Fruit fly (Drosophila melanogaster) whole organism, embryonic: ENCODE results near the gene Est-P.

ENCODE experiments used
- Adf1 ChIP-seq: fragments of 200-800 bp; sonication (Bioruptor generic); IDR thresholded peaks from 2 replicates; pipeline ENCODE4 v1.3.6; 2022; ENCODE audit warnings: missing biosample characterization, missing genetic modification characterization
- Atf6 ChIP-seq: fragments of 200-800 bp; sonication (Bioruptor generic); IDR thresholded peaks from 2 replicates; pipeline ENCODE4 v1.3.6; 2022; ENCODE audit warnings: missing biosample characterization, missing genetic modification characterization
- CG10147 ChIP-seq: fragments of 200-800 bp; sonication (Bioruptor generic); optimal IDR thresholded peaks from 2 replicates; lab custom pipeline; 2019; ENCODE audit warnings: missing biosample characterization, mild to moderate bottlenecking, missing genetic modification characterization, moderate library complexity
- CG10462 ChIP-seq: fragments of 200-800 bp; sonication (Bioruptor generic); optimal IDR thresholded peaks from 2 replicates; lab custom pipeline; 2016; ENCODE audit warnings: missing biosample characterization, missing genetic modification characterization
- CG12219 ChIP-seq: fragments of 200-800 bp; sonication (Bioruptor generic); optimal IDR thresholded peaks from 3 replicates; lab custom pipeline; 2018; ENCODE audit warnings: missing biosample characterization, mild to moderate bottlenecking, missing genetic modification characterization
- CG14441 ChIP-seq: fragments of 200-800 bp; sonication (Bioruptor generic); IDR thresholded peaks from 2 replicates; pipeline ENCODE4 v1.3.6; 2022; ENCODE audit warnings: missing biosample characterization, missing genetic modification characterization
- CG1603 ChIP-seq: fragments of 200-800 bp; sonication (Bioruptor generic); optimal IDR thresholded peaks from 2 replicates; lab custom pipeline; 2019; ENCODE audit warnings: missing biosample characterization, mild to moderate bottlenecking, missing genetic modification characterization, moderate library complexity
- CG16815 ChIP-seq: fragments of 200-800 bp; sonication (Bioruptor generic); optimal IDR thresholded peaks from 3 replicates; lab custom pipeline; 2017; ENCODE audit warnings: missing biosample characterization, mild to moderate bottlenecking, missing genetic modification characterization
- CG17186 ChIP-seq: fragments of 200-800 bp; sonication (Bioruptor generic); optimal IDR thresholded peaks from 3 replicates; lab custom pipeline; 2017; ENCODE audit warnings: missing biosample characterization, missing genetic modification reagents, missing genetic modification characterization
- CG17385 ChIP-seq: fragments of 200-800 bp; sonication (Bioruptor generic); optimal IDR thresholded peaks from 3 replicates; lab custom pipeline; 2018; ENCODE audit warnings: missing biosample characterization, mild to moderate bottlenecking, missing genetic modification characterization
- CG2120 ChIP-seq: fragments of 200-800 bp; sonication (Bioruptor generic); optimal IDR thresholded peaks from 3 replicates; lab custom pipeline; 2016; ENCODE audit warnings: missing biosample characterization, missing genetic modification characterization
- CG2129 ChIP-seq: fragments of 200-800 bp; sonication (Bioruptor generic); IDR thresholded peaks from 2 replicates; pipeline ENCODE4 v1.3.6; 2022; ENCODE audit warnings: missing biosample characterization, missing genetic modification characterization; ENCODE audit not compliant: partially characterized antibody
- CG42726 ChIP-seq: fragments of 200-800 bp; sonication (Bioruptor generic); IDR thresholded peaks from 2 replicates; pipeline ENCODE4 v1.3.6; 2022; ENCODE audit warnings: missing biosample characterization, missing genetic modification characterization; ENCODE audit not compliant: partially characterized antibody
- CG7372 ChIP-seq: fragments of 200-800 bp; sonication (Bioruptor generic); IDR thresholded peaks from 2 replicates; pipeline ENCODE4 v1.3.6; 2022; ENCODE audit warnings: missing biosample characterization, missing genetic modification characterization
- CG7786 ChIP-seq: fragments of 200-800 bp; sonication (Bioruptor generic); optimal IDR thresholded peaks from 2 replicates; lab custom pipeline; 2016; ENCODE audit warnings: missing biosample characterization, missing genetic modification characterization
- CG8388 ChIP-seq: fragments of 200-800 bp; sonication (Bioruptor generic); optimal IDR thresholded peaks from 2 replicates; lab custom pipeline; 2019; ENCODE audit warnings: missing biosample characterization, mild to moderate bottlenecking, missing genetic modification characterization, moderate library complexity
- Deaf1 ChIP-seq: fragments of 200-800 bp; optimal IDR thresholded peaks from 3 replicates; lab custom pipeline; 2019; ENCODE audit warnings: missing biosample characterization, mild to moderate bottlenecking, missing genetic modification characterization, moderate library complexity
- ERR ChIP-seq: fragments of 200-800 bp; sonication (Bioruptor generic); optimal IDR thresholded peaks from 2 replicates; lab custom pipeline; 2016; ENCODE audit warnings: missing biosample characterization, missing genetic modification characterization
- Ets65A ChIP-seq: fragments of 200-800 bp; sonication (Bioruptor generic); peaks from one replicate; lab custom pipeline; 2016; ENCODE audit warnings: missing biosample characterization, missing genetic modification characterization
- Gug ChIP-seq: fragments of 200-800 bp; sonication (Bioruptor generic); IDR thresholded peaks from 4 replicates; pipeline ENCODE4 v1.3.6; 2022; ENCODE audit warnings: missing biosample characterization, missing genetic modification characterization
- HLH3B ChIP-seq: fragments of 200-800 bp; sonication (Bioruptor generic); IDR thresholded peaks from 2 replicates; pipeline ENCODE4 v1.3.6; 2022; ENCODE audit warnings: missing biosample characterization, missing genetic modification characterization
- Hand ChIP-seq: fragments of 200-800 bp; sonication (Bioruptor generic); optimal IDR thresholded peaks from 2 replicates; lab custom pipeline; 2017; ENCODE audit warnings: mild to moderate bottlenecking, missing biosample characterization, missing genetic modification reagents, missing genetic modification characterization
- Med ChIP-seq: fragments of 200-800 bp; sonication (Bioruptor generic); peaks from one replicate; lab custom pipeline; 2016; ENCODE audit warnings: missing biosample characterization, missing genetic modification characterization, mild to moderate bottlenecking, inconsistent platforms, moderate library complexity
- NFAT ChIP-seq: fragments of 200-800 bp; sonication (Bioruptor generic); IDR thresholded peaks from 2 replicates; pipeline ENCODE4 v1.3.6; 2022; ENCODE audit warnings: missing biosample characterization, missing genetic modification characterization
- Oli ChIP-seq: fragments of 200-800 bp; sonication (Bioruptor generic); optimal IDR thresholded peaks from 2 replicates; lab custom pipeline; 2018; ENCODE audit warnings: missing biosample characterization, mild to moderate bottlenecking, missing genetic modification characterization, moderate library complexity
- Rx ChIP-seq: fragments of 200-800 bp; sonication (Bioruptor generic); IDR thresholded peaks from 2 replicates; pipeline ENCODE4 v1.3.6; 2022; ENCODE audit warnings: missing biosample characterization, missing genetic modification characterization
- Sox102F ChIP-seq: fragments of 200-800 bp; sonication (Bioruptor generic); optimal IDR thresholded peaks from 2 replicates; lab custom pipeline; 2018; ENCODE audit warnings: missing biosample characterization, mild to moderate bottlenecking, missing genetic modification characterization, moderate library complexity
- Taf1 ChIP-seq: fragments of 200-800 bp; sonication (Bioruptor generic); IDR thresholded peaks from 2 replicates; pipeline ENCODE4 v1.3.6; 2022; ENCODE audit warnings: missing biosample characterization, missing genetic modification characterization
- Tbp ChIP-seq: fragments of >200 bp; optimal IDR thresholded peaks from 2 replicates; lab custom pipeline; 2018; ENCODE audit warnings: missing biosample characterization, missing genetic modification characterization
- Trl ChIP-seq, 3 experiments: fragments of >200 bp in 2 of 3; fragments of 200-800 bp in 1 of 3; sonication (Bioruptor generic) in 1 of 3; optimal IDR thresholded peaks; 2 replicates in 1 of 3; 3 replicates in 2 of 3; lab custom pipeline; 2016 to 2017; ENCODE audit warnings: missing biosample characterization in 1 of 3, missing genetic modification characterization in 1 of 3
- Xbp1 ChIP-seq: fragments of 200-800 bp; sonication (Bioruptor generic); optimal IDR thresholded peaks from 3 replicates; lab custom pipeline; 2016; ENCODE audit warnings: missing biosample characterization, mild to moderate bottlenecking, missing genetic modification characterization
- br ChIP-seq: fragments of >200 bp; optimal IDR thresholded peaks from 2 replicates; lab custom pipeline; 2017
- caup ChIP-seq: fragments of 200-800 bp; sonication (Bioruptor generic); optimal IDR thresholded peaks from 3 replicates; lab custom pipeline; 2017; ENCODE audit warnings: missing biosample characterization, mild to moderate bottlenecking, missing genetic modification characterization, moderate library complexity; ENCODE audit not compliant: severe bottlenecking
- chm ChIP-seq: fragments of 200-800 bp; sonication (Bioruptor generic); IDR thresholded peaks from 2 replicates; pipeline ENCODE4 v1.3.6; 2022; ENCODE audit warnings: missing biosample characterization, missing genetic modification characterization
- ci ChIP-seq: fragments of 200-800 bp; sonication (Bioruptor generic); IDR thresholded peaks from 3 replicates; pipeline ENCODE4 v1.3.6; 2022; ENCODE audit warnings: missing biosample characterization, missing genetic modification characterization
- dmrt99B ChIP-seq: fragments of 200-800 bp; sonication (Bioruptor generic); optimal IDR thresholded peaks from 2 replicates; lab custom pipeline; 2018; ENCODE audit warnings: missing biosample characterization, mild to moderate bottlenecking, missing genetic modification characterization, moderate library complexity
- dpn ChIP-seq, 2 experiments: fragments of 200-800 bp; sonication (Bioruptor generic); optimal IDR thresholded peaks; 3 replicates each; lab custom pipeline; 2016; ENCODE audit warnings: missing biosample characterization in 2 of 2, missing genetic modification characterization in 2 of 2
- dysf ChIP-seq: fragments of 200-800 bp; sonication (Bioruptor generic); IDR thresholded peaks from 3 replicates; pipeline ENCODE4 v1.3.6; 2022; ENCODE audit warnings: missing biosample characterization, missing genetic modification characterization
- fu2 ChIP-seq: fragments of 200-800 bp; sonication (Bioruptor generic); optimal IDR thresholded peaks from 2 replicates; lab custom pipeline; 2016; ENCODE audit warnings: missing biosample characterization, missing genetic modification characterization
- gce ChIP-seq: fragments of 200-800 bp; sonication (Bioruptor generic); IDR thresholded peaks from 3 replicates; pipeline ENCODE4 v1.3.6; 2022; ENCODE audit warnings: missing biosample characterization, missing genetic modification characterization
- klu ChIP-seq: fragments of 200-800 bp; sonication (Bioruptor generic); IDR thresholded peaks from 2 replicates; pipeline ENCODE4 v1.3.6; 2022; ENCODE audit warnings: missing biosample characterization, missing genetic modification characterization
- lmd ChIP-seq: fragments of 200-800 bp; sonication (Bioruptor generic); IDR thresholded peaks from 2 replicates; pipeline ENCODE4 v1.3.6; 2022; ENCODE audit warnings: missing biosample characterization, missing genetic modification characterization
- lov ChIP-seq, 2 experiments: fragments of 200-800 bp in 1 of 2; fragments of >200 bp in 1 of 2; sonication (Bioruptor generic) in 1 of 2; IDR thresholded peaks in 1 of 2; optimal IDR thresholded peaks in 1 of 2; 2 replicates in 1 of 2; 3 replicates in 1 of 2; pipeline versions ENCODE4 v1.3.6 to Lab custom; 2017 to 2022; ENCODE audit warnings: missing biosample characterization in 1 of 2, missing genetic modification characterization in 1 of 2
- pan ChIP-seq, 4 experiments: fragments of >200 bp in 3 of 4; fragments of 200-800 bp in 1 of 4; sonication (Bioruptor generic) in 1 of 4; optimal IDR thresholded peaks in 3 of 4; IDR thresholded peaks in 1 of 4; 2 replicates each; pipeline versions ENCODE4 v1.3.6 to Lab custom; 2017 to 2022; ENCODE audit warnings: missing biosample characterization in 2 of 4, missing genetic modification characterization in 2 of 4, mixed read lengths in 1 of 4
- peb ChIP-seq: fragments of 200-800 bp; sonication (Bioruptor generic); IDR thresholded peaks from 2 replicates; pipeline ENCODE4 v1.3.6; 2022; ENCODE audit warnings: missing biosample characterization, missing genetic modification characterization
- pnt ChIP-seq: fragments of 200-800 bp; sonication (Bioruptor generic); optimal IDR thresholded peaks from 3 replicates; lab custom pipeline; 2016; ENCODE audit warnings: missing biosample characterization, missing genetic modification characterization
- psq ChIP-seq: fragments of 200-800 bp; sonication (Bioruptor generic); optimal IDR thresholded peaks from 2 replicates; lab custom pipeline; 2017; ENCODE audit warnings: missing biosample characterization, missing genetic modification characterization
- ttk ChIP-seq: fragments of 200-800 bp; sonication (Bioruptor generic); IDR thresholded peaks from 2 replicates; pipeline ENCODE4 v2.1.2; 2022; ENCODE audit warnings: missing biosample characterization, missing genetic modification characterization
- vvl ChIP-seq: fragments of 200-800 bp; sonication (Bioruptor generic); IDR thresholded peaks from 2 replicates; pipeline ENCODE4 v1.3.6; 2022; ENCODE audit warnings: missing biosample characterization, missing genetic modification characterization
- zfh1 ChIP-seq: fragments of 200-800 bp; sonication (Bioruptor generic); IDR thresholded peaks from 3 replicates; pipeline ENCODE4 v1.3.6; 2022; ENCODE audit warnings: missing biosample characterization, missing genetic modification characterization

Est-P gene

DNA sequence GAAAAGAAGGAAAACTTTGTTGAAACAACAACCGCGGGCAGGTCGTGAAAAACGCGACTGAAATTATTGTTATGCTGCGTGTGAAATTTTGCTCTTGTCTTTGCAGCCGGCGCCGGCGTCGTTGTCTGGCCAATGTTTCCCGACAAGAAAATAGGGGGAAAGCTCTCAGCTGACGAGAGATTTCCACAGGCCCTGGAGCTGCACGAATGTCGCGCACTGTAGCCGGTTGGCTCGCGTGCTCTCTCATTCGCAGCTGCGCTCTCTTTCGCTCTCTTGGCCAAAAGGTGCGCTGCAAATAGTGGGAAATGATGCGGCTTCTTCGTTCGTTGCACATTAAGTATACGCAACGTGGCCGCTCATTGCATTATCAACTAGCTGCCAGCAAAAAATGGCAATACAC is 26.8 kb upstream of the Est-P start, which contains the start of gene CG9760 (continued):
- peak; percentile 2 for TF ChIP-seq pnt
- TF ChIP-seq Atf6 (GFP tag; lab: Robert Waterston, UW) = peak; percentile 7; the same call in 1 of the 2 replicates
- TF ChIP-seq ttk (GFP tag; lab: Robert Waterston, UW) = 0 out of 2 replicates have a peak, but pooled peaks have one; percentile 34
- TF ChIP-seq br (lab: Kevin White, UChicago) = no peak
- peak; percentile 49 for TF ChIP-seq Deaf1 (tag; lab: Kevin White, UChicago)
- TF ChIP-seq CG10147 (GFP tag; lab: Kevin White, UChicago) = no peak
- TF ChIP-seq zfh1 (GFP tag; lab: Robert Waterston, UW) = 0 out of 3 replicates have a peak, but pooled peaks have one; percentile 37
- no peak for TF ChIP-seq CG42726 (GFP tag; lab: Robert Waterston, UW)
- TF ChIP-seq dmrt99B (tag; lab: Kevin White, UChicago) = no peak
- peak; percentile 56 to 58 for TF ChIP-seq Trl (optimal IDR thresholded peaks at IDR 0.05; lab: Kevin White, UChicago)
- no peak for TF ChIP-seq Trl (GFP tag; optimal IDR thresholded peaks at IDR 0.05; lab: Kevin White, UChicago)
- TF ChIP-seq chm (GFP tag; lab: Robert Waterston, UW) = no peak
- peak; percentile 31; the same call in 1 of the 2 replicates for TF ChIP-seq vvl (GFP tag; lab: Robert Waterston, UW)
- no peak for TF ChIP-seq CG2129 (GFP tag; lab: Robert Waterston, UW)
- TF ChIP-seq CG2120 (GFP tag; lab: Kevin White, UChicago) = no peak
- TF ChIP-seq Rx = 0 out of 2 replicates have a peak, but pooled peaks have one; percentile 22
- TF ChIP-seq CG17385 = peak; percentile 5
- TF ChIP-seq CG1603 (tag; lab: Kevin White, UChicago) = peak; percentile 46
- no peak for TF ChIP-seq CG10462 (GFP tag; lab: Kevin White, UChicago)
- peak; percentile 6; the same call in 1 of the 2 replicates for TF ChIP-seq peb (GFP tag; lab: Robert Waterston, UW)
- TF ChIP-seq Ets65A (GFP tag; lab: Kevin White, UChicago) = peak; percentile 56
- 0 out of 2 replicates have a peak, but pooled peaks have one; percentile 39 for TF ChIP-seq HLH3B (GFP tag; lab: Robert Waterston, UW)
- no peak for TF ChIP-seq Taf1 (GFP tag; lab: Robert Waterston, UW)
- peak; percentile 67 for TF ChIP-seq ci (GFP tag; lab: Robert Waterston, UW)
- peak; percentile 47 for TF ChIP-seq CG14441
- TF ChIP-seq Hand (GFP tag; lab: Kevin White, UChicago) = no peak
- TF ChIP-seq caup (GFP tag; lab: Kevin White, UChicago) = no peak
- TF ChIP-seq CG8388 (GFP tag; lab: Kevin White, UChicago) = peak; percentile 34
- TF ChIP-seq dpn (GFP tag; optimal IDR thresholded peaks at IDR 0.05; lab: Kevin White, UChicago) = no peak
- TF ChIP-seq ERR = no peak
- peak; percentile 82 for TF ChIP-seq Med (GFP tag; lab: Kevin White, UChicago)
- TF ChIP-seq pan (optimal IDR thresholded peaks at IDR 0.05; lab: Kevin White, UChicago) = no peak
- TF ChIP-seq pan (GFP tag; optimal IDR thresholded peaks at IDR 0.05 in 1 of 2, IDR thresholded peaks at IDR 0.05 in 1 of 2) = peak in 1 of 2 experiments; percentile 52
- TF ChIP-seq fu2 = no peak
- TF ChIP-seq lov (optimal IDR thresholded peaks at IDR 0.05; lab: Kevin White, UChicago) = no peak
- TF ChIP-seq lov (GFP tag; IDR thresholded peaks at IDR 0.05; lab: Robert Waterston, UW) = 0 out of 3 replicates have a peak, but pooled peaks have one; percentile 35
- peak; percentile 39 for TF ChIP-seq lmd (GFP tag; lab: Robert Waterston, UW)
- TF ChIP-seq CG7786 (GFP tag; lab: Kevin White, UChicago) = no peak
- TF ChIP-seq Xbp1 (GFP tag; lab: Kevin White, UChicago) = peak; percentile 18
- TF ChIP-seq klu = no peak
- TF ChIP-seq Oli (tag; lab: Kevin White, UChicago) = peak; percentile 12
- TF ChIP-seq CG7372 (GFP tag; lab: Robert Waterston, UW) = peak; percentile 66; the same call in 1 of the 2 replicates
- TF ChIP-seq gce (GFP tag; lab: Robert Waterston, UW) = 0 out of 3 replicates have a peak, but pooled peaks have one; percentile 12
- TF ChIP-seq Gug (GFP tag; lab: Robert Waterston, UW) = no peak
- no peak for TF ChIP-seq Tbp (GFP tag; lab: Kevin White, UChicago)
- TF ChIP-seq NFAT = 0 out of 2 replicates have a peak, but pooled peaks have one; percentile 12
- no peak for TF ChIP-seq CG12219 (GFP tag; lab: Kevin White, UChicago)
- TF ChIP-seq Sox102F (GFP tag; lab: Kevin White, UChicago) = peak; percentile 29
- peak; percentile 40; the same call in 1 of the 2 replicates for TF ChIP-seq Adf1 (GFP tag; lab: Robert Waterston, UW)
- TF ChIP-seq CG17186 (GFP tag; lab: Kevin White, UChicago) = no peak
- TF ChIP-seq dysf (GFP tag; lab: Robert Waterston, UW) = peak; percentile 56; the same call in 2 of the 3 replicates
- TF ChIP-seq psq = no peak
- no peak for TF ChIP-seq CG16815 (GFP tag; lab: Kevin White, UChicago)
